Worm (Caenorhabditis elegans): ENCODE measurements around the gene ric-8.

The ric-8 gene

DNA sequence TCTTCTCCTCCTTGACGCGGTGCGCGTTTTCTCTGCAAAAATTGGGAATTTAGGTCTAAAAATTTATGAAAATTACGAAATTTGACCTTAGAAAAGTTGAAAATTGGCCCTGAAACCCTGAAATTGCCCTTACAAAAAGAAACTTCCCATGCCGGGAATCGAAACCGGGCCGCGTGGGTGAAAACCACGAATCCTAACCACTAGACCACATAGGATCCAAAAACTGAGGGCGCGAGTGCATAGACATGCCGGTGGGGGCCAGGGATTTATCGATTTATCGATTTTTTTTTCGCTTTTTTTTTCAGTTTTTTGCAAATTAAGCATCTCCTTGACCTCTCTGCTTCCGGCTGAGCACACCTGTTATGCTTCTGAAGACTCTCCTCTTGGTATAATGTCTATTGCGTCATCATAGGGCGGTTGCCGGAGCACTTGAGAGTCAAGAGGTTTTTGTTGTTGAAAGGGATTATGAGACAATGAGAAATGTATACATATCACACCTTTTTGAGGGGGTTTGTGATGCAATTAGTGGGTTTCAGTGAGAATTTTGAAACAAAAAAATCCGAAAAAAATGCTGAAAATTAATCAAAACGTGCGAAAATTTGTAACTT is 3.0 kb upstream of the ric-8 start (continued):
- TF ChIP-seq Y55F3AM.14 (GFP tag; optimal IDR thresholded peaks at IDR 0.05) (no peak), nhr-12 (tag; optimal IDR thresholded peaks at IDR 0.05) (no peak), crh-2 (tag; optimal IDR thresholded peaks at IDR 0.05) (peak; percentile 17), zag-1 (tag; optimal IDR thresholded peaks at IDR 0.05) (no peak), nhr-237 (tag; optimal IDR thresholded peaks at IDR 0.05) (no peak)

ce11 chrIV:2640950-2641349 is 1.8 kb upstream of the ric-8 start, which contains the start of the genes mdf-2 and nduv-3:
Gene mdf-2 (minus strand): TSS chrIV:2641125.
Gene nduv-3 (plus strand): TSS chrIV:2641310.
- TF ChIP-seq nhr-25 (tag; optimal IDR thresholded peaks at IDR 0.05) (peak; percentile 73), nhr-23 (tag; optimal IDR thresholded peaks at IDR 0.05) (no peak), skn-1 (tag; optimal IDR thresholded peaks at IDR 0.05) (no peak), nhr-12 (tag; optimal IDR thresholded peaks at IDR 0.05) (no peak), ztf-1 (GFP tag; conservative IDR thresholded peaks at IDR 0.05) (no peak), snpc-4 (tag; optimal IDR thresholded peaks at IDR 0.05) (peak; percentile 0), Y55F3AM.14 (GFP tag; optimal IDR thresholded peaks at IDR 0.05) (no peak), aly-2 (tag; optimal IDR thresholded peaks at IDR 0.05) (no peak), fos-1 (tag; optimal IDR thresholded peaks at IDR 0.05) (peak; percentile 33), mab-5 (tag; optimal IDR thresholded peaks at IDR 0.05) (peak; percentile 75), gmeb-1 (tag; optimal IDR thresholded peaks at IDR 0.05) (peak; percentile 93), sma-9 (GFP tag; optimal IDR thresholded peaks at IDR 0.05) (peak; percentile 70), sma-9 (tag; optimal IDR thresholded peaks at IDR 0.05) (no peak), elt-1 (tag; optimal IDR thresholded peaks at IDR 0.05) (no peak), unc-62 (GFP tag; optimal IDR thresholded peaks at IDR 0.05) (no peak), zag-1 (tag; optimal IDR thresholded peaks at IDR 0.05) (no peak), peb-1 (tag; optimal IDR thresholded peaks at IDR 0.05) (no peak), ama-1 (optimal IDR thresholded peaks at IDR 0.05) (no peak), unc-39 (tag; optimal IDR thresholded peaks at IDR 0.05) (no peak), unc-55 (GFP tag; optimal IDR thresholded peaks at IDR 0.05) (peak; percentile 86), lin-39 (tag; optimal IDR thresholded peaks at IDR 0.05) (no peak), lin-13 (GFP tag; optimal IDR thresholded peaks at IDR 0.05) (peak; percentile 85), nhr-237 (tag; optimal IDR thresholded peaks at IDR 0.05) (no peak), nhr-11 (tag; optimal IDR thresholded peaks at IDR 0.05) (no peak), C34F6.9 (tag; optimal IDR thresholded peaks at IDR 0.05) (peak; percentile 92), sma-3 (GFP tag; optimal IDR thresholded peaks at IDR 0.05) (peak; percentile 49), alr-1 (tag; optimal IDR thresholded peaks at IDR 0.05) (no peak), nhr-6 (tag; optimal IDR thresholded peaks at IDR 0.05) (peak; percentile 12), nhr-21 (tag; optimal IDR thresholded peaks at IDR 0.05) (peak; percentile 44), nhr-10 (tag; optimal IDR thresholded peaks at IDR 0.05) (no peak), ceh-82 (tag; optimal IDR thresholded peaks at IDR 0.05) (no peak), mdl-1 (tag; optimal IDR thresholded peaks at IDR 0.05) (peak in 1 of 2 experiments; percentile 9), ceh-16 (tag; optimal IDR thresholded peaks at IDR 0.05) (no peak), nhr-129 (tag; optimal IDR thresholded peaks at IDR 0.05) (peak; percentile 62), dmd-4 (tag; optimal IDR thresholded peaks at IDR 0.05) (no peak), blmp-1 (tag; optimal IDR thresholded peaks at IDR 0.05; ENCODE audit: insufficient read depth) (no peak), egl-27 (tag; optimal IDR thresholded peaks at IDR 0.05) (peak; percentile 44), ZK546.5 (tag; optimal IDR thresholded peaks at IDR 0.05) (peak; percentile 0), elt-3 (tag; optimal IDR thresholded peaks at IDR 0.05) (no peak), ztf-11 (tag; optimal IDR thresholded peaks at IDR 0.05) (no peak), crh-2 (tag; optimal IDR thresholded peaks at IDR 0.05) (peak; percentile 51), R02D3.7 (tag; optimal IDR thresholded peaks at IDR 0.05) (peak; percentile 27), lsy-2 (tag; optimal IDR thresholded peaks at IDR 0.05) (peak; percentile 88 to 90), sem-4 (tag; optimal IDR thresholded peaks at IDR 0.05) (peak; percentile 38), lin-11 (tag; optimal IDR thresholded peaks at IDR 0.05) (peak; percentile 68), ztf-4 (tag; optimal IDR thresholded peaks at IDR 0.05) (no peak), F13H6.1 (tag; optimal IDR thresholded peaks at IDR 0.05) (peak; percentile 67), nhr-77 (tag; optimal IDR thresholded peaks at IDR 0.05) (peak; percentile 31), mbf-1 (tag; optimal IDR thresholded peaks at IDR 0.05) (no peak)
